Worm (Caenorhabditis elegans) whole organism, late embryonic: ENCODE results near the gene nhr-44.

Experiments
- C38D4.7 ChIP-seq: fragments of 200-800 bp; sonication (Bioruptor generic); optimal IDR thresholded peaks from 2 replicates; lab custom pipeline; 2018; ENCODE audit warnings: mild to moderate bottlenecking, missing genetic modification characterization, moderate library complexity, missing compliant biosample characterization
- F13H6.1 ChIP-seq: sonication (generic microtip); optimal IDR thresholded peaks from 2 replicates; lab custom pipeline; 2016; ENCODE audit warnings: missing genetic modification characterization, missing compliant biosample characterization
- K09A11.1 ChIP-seq: sonication (generic microtip); optimal IDR thresholded peaks from 2 replicates; lab custom pipeline; 2017; ENCODE audit warnings: antibody characterized with exemption, mild to moderate bottlenecking, missing genetic modification characterization, missing compliant biosample characterization; ENCODE audit not compliant: insufficient read depth
- Y22D7AL.16 ChIP-seq: sonication (generic microtip); optimal IDR thresholded peaks from 2 replicates; lab custom pipeline; 2016; ENCODE audit warnings: missing genetic modification characterization, missing compliant biosample characterization
- ahr-1 ChIP-seq: sonication (generic microtip); optimal IDR thresholded peaks from 2 replicates; lab custom pipeline; 2016; ENCODE audit warnings: missing genetic modification characterization, missing compliant biosample characterization
- ceh-19 ChIP-seq: fragments of 200-800 bp; sonication (Bioruptor generic); optimal IDR thresholded peaks from 2 replicates; lab custom pipeline; 2018; ENCODE audit warnings: mild to moderate bottlenecking, missing genetic modification characterization, missing compliant biosample characterization
- ceh-22 ChIP-seq: sonication (generic microtip); optimal IDR thresholded peaks from 2 replicates; lab custom pipeline; 2017; ENCODE audit warnings: missing biosample characterization, missing genetic modification characterization
- ceh-30 ChIP-seq: fragments of 150-350 bp; optimal IDR thresholded peaks from 2 replicates; lab custom pipeline; 2014; ENCODE audit warnings: missing biosample characterization, missing genetic modification characterization
- ceh-45 ChIP-seq: fragments of 200-800 bp; sonication (Bioruptor generic); IDR thresholded peaks from 2 replicates; pipeline ENCODE4 v1.3.6; 2022; ENCODE audit warnings: missing genetic modification reagents, missing genetic modification characterization, missing compliant biosample characterization
- ceh-48 ChIP-seq: sonication (generic microtip); optimal IDR thresholded peaks from 2 replicates; lab custom pipeline; 2016; ENCODE audit warnings: missing genetic modification characterization, inconsistent platforms, missing compliant biosample characterization
- ceh-6 ChIP-seq: fragments of 200-800 bp; sonication (Bioruptor generic); optimal IDR thresholded peaks from 2 replicates; lab custom pipeline; 2018; ENCODE audit warnings: mild to moderate bottlenecking, missing genetic modification characterization, missing compliant biosample characterization
- ceh-9 ChIP-seq: sonication (generic microtip); optimal IDR thresholded peaks from 2 replicates; lab custom pipeline; 2016; ENCODE audit warnings: mild to moderate bottlenecking, missing genetic modification characterization, inconsistent platforms, missing compliant biosample characterization
- dmd-4 ChIP-seq: sonication (generic microtip); optimal IDR thresholded peaks from 2 replicates; lab custom pipeline; 2016; ENCODE audit warnings: borderline replicate concordance, missing genetic modification characterization, missing compliant biosample characterization
- dve-1 ChIP-seq: sonication (generic microtip); optimal IDR thresholded peaks from 2 replicates; lab custom pipeline; 2017; ENCODE audit warnings: antibody characterized with exemption, mild to moderate bottlenecking, missing genetic modification characterization, missing compliant biosample characterization
- elt-4 ChIP-seq: sonication (generic microtip); optimal IDR thresholded peaks from 2 replicates; lab custom pipeline; 2016; ENCODE audit warnings: missing genetic modification characterization, missing compliant biosample characterization
- fax-1 ChIP-seq: sonication (generic microtip); optimal IDR thresholded peaks from 2 replicates; lab custom pipeline; 2016; ENCODE audit warnings: missing genotype, missing genetic modification characterization, missing compliant biosample characterization
- fkh-6 ChIP-seq: sonication (generic microtip); optimal IDR thresholded peaks from 2 replicates; lab custom pipeline; 2016; ENCODE audit warnings: missing genetic modification characterization, missing compliant biosample characterization
- gmeb-2 ChIP-seq: sonication (generic microtip); optimal IDR thresholded peaks from 2 replicates; lab custom pipeline; 2016; ENCODE audit warnings: missing genetic modification characterization, inconsistent platforms, missing compliant biosample characterization
- hlh-15 ChIP-seq: sonication (generic microtip); optimal IDR thresholded peaks from 2 replicates; lab custom pipeline; 2016; ENCODE audit warnings: missing genetic modification characterization, missing compliant biosample characterization
- hlh-6 ChIP-seq: sonication (generic microtip); optimal IDR thresholded peaks from 2 replicates; lab custom pipeline; 2016; ENCODE audit warnings: missing genotype, missing genetic modification characterization, missing compliant biosample characterization
- hlh-8 ChIP-seq: sonication (generic microtip); optimal IDR thresholded peaks from 2 replicates; lab custom pipeline; 2016; ENCODE audit warnings: missing genotype, missing genetic modification characterization, missing compliant biosample characterization
- lin-11 ChIP-seq: fragments of 200-800 bp; sonication (Bioruptor generic); optimal IDR thresholded peaks from 2 replicates; lab custom pipeline; 2018; ENCODE audit warnings: mild to moderate bottlenecking, missing genetic modification characterization, missing compliant biosample characterization
- nfya-1 ChIP-seq: sonication (generic microtip); optimal IDR thresholded peaks from 2 replicates; lab custom pipeline; 2017; ENCODE audit warnings: missing genetic modification characterization, mild to moderate bottlenecking, missing compliant biosample characterization, antibody characterized with exemption, moderate library complexity
- npax-4 ChIP-seq: sonication (generic microtip); optimal IDR thresholded peaks from 2 replicates; lab custom pipeline; 2016; ENCODE audit warnings: missing genetic modification characterization, missing compliant biosample characterization
- pag-3 ChIP-seq: sonication (generic microtip); optimal IDR thresholded peaks from 2 replicates; lab custom pipeline; 2016; ENCODE audit warnings: missing compliant biosample characterization, missing genetic modification characterization, borderline replicate concordance
- pat-9 ChIP-seq: fragments of 200-800 bp; sonication (Bioruptor generic); optimal IDR thresholded peaks from 2 replicates; lab custom pipeline; 2018; ENCODE audit warnings: mild to moderate bottlenecking, missing genetic modification characterization, moderate library complexity, missing compliant biosample characterization
- pha-2 ChIP-seq: sonication (generic microtip); optimal IDR thresholded peaks from 2 replicates; lab custom pipeline; 2017; ENCODE audit warnings: mild to moderate bottlenecking, missing genetic modification characterization, missing compliant biosample characterization
- pha-4 ChIP-seq: fragments of 150-350 bp; optimal IDR thresholded peaks from 2 replicates; lab custom pipeline; 2018; ENCODE audit warnings: missing biosample characterization, missing genetic modification reagents, missing genetic modification characterization
- pqm-1 ChIP-seq: sonication (generic microtip); optimal IDR thresholded peaks from 2 replicates; lab custom pipeline; 2016; ENCODE audit warnings: missing genetic modification characterization, missing compliant biosample characterization
- ref-2 ChIP-seq: sonication (generic microtip); optimal IDR thresholded peaks from 2 replicates; lab custom pipeline; 2016; ENCODE audit warnings: missing genetic modification characterization, missing compliant biosample characterization
- rnt-1 ChIP-seq: sonication (generic microtip); optimal IDR thresholded peaks from 2 replicates; lab custom pipeline; 2016; ENCODE audit warnings: missing genetic modification characterization, missing compliant biosample characterization
- sdc-2 ChIP-seq: sonication (generic microtip); optimal IDR thresholded peaks from 2 replicates; lab custom pipeline; 2016; ENCODE audit warnings: missing genotype, missing genetic modification characterization, missing compliant biosample characterization
- unc-42 ChIP-seq: sonication (generic microtip); optimal IDR thresholded peaks from 2 replicates; lab custom pipeline; 2016; ENCODE audit warnings: missing genotype, missing genetic modification characterization, missing compliant biosample characterization
- zip-5 ChIP-seq: sonication (generic microtip); optimal IDR thresholded peaks from 2 replicates; lab custom pipeline; 2016; ENCODE audit warnings: missing genetic modification characterization, missing compliant biosample characterization

The nhr-44 gene

ce11 chrV:8980845-8981244 lies 16.9 kb upstream of the nhr-44 start, which contains the start of gene str-84:
str-84 (minus strand) TSS chrV:8980945.
- TF ChIP-seq ceh-19 (GFP tag; lab: Kevin White, UChicago) (no peak), lin-11 (tag; lab: Kevin White, UChicago) (no peak)

- TF ChIP-seq npax-4 (tag; lab: Kevin White, UChicago) (no peak), ceh-48 (tag; lab: Kevin White, UChicago) (no peak), dmd-4 (no peak), hlh-6 (tag; lab: Kevin White, UChicago) (no peak), pha-4 (tag; lab: Kevin White, UChicago) (no peak), nfya-1 (no peak), ceh-6 (GFP tag; lab: Kevin White, UChicago) (no peak), ahr-1 (tag; lab: Kevin White, UChicago) (no peak), F13H6.1 (tag; lab: Kevin White, UChicago) (no peak), zip-5 (no peak), K09A11.1 (tag; lab: Kevin White, UChicago) (no peak), hlh-8 (tag; lab: Kevin White, UChicago) (no peak), fkh-6 (no peak), hlh-15 (tag; lab: Kevin White, UChicago) (no peak), pag-3 (tag; lab: Kevin White, UChicago) (no peak), fax-1 (tag; lab: Kevin White, UChicago) (no peak), dve-1 (tag; lab: Kevin White, UChicago) (no peak), pha-2 (tag; lab: Kevin White, UChicago) (no peak), ceh-9 (tag; lab: Kevin White, UChicago) (no peak), ref-2 (tag; lab: Kevin White, UChicago) (no peak)
These were observed 14.0 kb upstream of the nhr-44 start for ce11 chrV:8977895-8978294.

ce11 chrV:8974889-8975422 lies 11.1 kb upstream of the nhr-44 start, which contains the start of gene nhr-143:
nhr-143 (minus strand) TSS chrV:8974939.
- TF ChIP-seq Y22D7AL.16 (no peak), ceh-45 (GFP tag; lab: Robert Waterston, UW) (no peak), hlh-15 (tag; lab: Kevin White, UChicago) (no peak), gmeb-2 (tag; lab: Kevin White, UChicago) (no peak), dmd-4 (no peak)

ce11 chrV:8972271-8972670 lies 8.4 kb upstream of the nhr-44 start, which contains the start of gene nhr-195:
nhr-195 (minus strand) TSS chrV:8972371.
- TF ChIP-seq ceh-22 (tag; lab: Kevin White, UChicago) (no peak), ceh-30 (tag; lab: Kevin White, UChicago) (no peak), C38D4.7 (GFP tag; lab: Kevin White, UChicago) (no peak), pqm-1 (tag; lab: Kevin White, UChicago) (no peak), pat-9 (tag; lab: Kevin White, UChicago) (no peak)

ce11 chrV:8966086-8966485 lies 2.2 kb upstream of the nhr-44 start, which contains the start of gene nhr-219:
nhr-219 (minus strand) TSS chrV:8966186.
- no peak for TF ChIP-seq hlh-8 (tag; lab: Kevin White, UChicago)
- no peak for TF ChIP-seq rnt-1 (tag; lab: Kevin White, UChicago)
- TF ChIP-seq dve-1 (tag; lab: Kevin White, UChicago), result no peak
- no peak for TF ChIP-seq unc-42 (tag; lab: Kevin White, UChicago)
- TF ChIP-seq Y22D7AL.16, result no peak
- TF ChIP-seq sdc-2 (tag; lab: Kevin White, UChicago), result no peak
- TF ChIP-seq elt-4, result no peak
- no peak for TF ChIP-seq ref-2 (tag; lab: Kevin White, UChicago)
